Worm (Caenorhabditis elegans) whole organism, L2 larva: Measurements from ENCODE around the gene F11D5.6.
A peak's percentile ranks its signal among the peaks of the same experiment; 100 is the strongest.

Experiments
- C34F6.9 ChIP-seq: fragments of 150-350 bp; optimal IDR thresholded peaks from 2 replicates; lab custom pipeline; 2014; ENCODE audit warnings: missing biosample characterization, missing genetic modification characterization
- F13H6.1 ChIP-seq: sonication (generic microtip); optimal IDR thresholded peaks from 2 replicates; lab custom pipeline; 2016; ENCODE audit warnings: missing genetic modification characterization, missing compliant biosample characterization
- R02D3.7 ChIP-seq: fragments of 150-350 bp; optimal IDR thresholded peaks from 2 replicates; lab custom pipeline; 2014; ENCODE audit warnings: missing biosample characterization, missing genetic modification characterization
- ZK546.5 ChIP-seq: sonication (generic microtip); optimal IDR thresholded peaks from 2 replicates; lab custom pipeline; 2017; ENCODE audit warnings: missing biosample characterization, missing genetic modification characterization
- alr-1 ChIP-seq: fragments of 150-350 bp; optimal IDR thresholded peaks from 2 replicates; lab custom pipeline; 2014; ENCODE audit warnings: missing biosample characterization, missing genetic modification characterization
- ama-1 ChIP-seq: fragments of 150-350 bp; optimal IDR thresholded peaks from 2 replicates; lab custom pipeline; 2018; ENCODE audit warnings: inconsistent platforms
- blmp-1 ChIP-seq: sonication (generic microtip); optimal IDR thresholded peaks from 2 replicates; lab custom pipeline; 2017; ENCODE audit warnings: missing genetic modification characterization, mild to moderate bottlenecking, missing compliant biosample characterization, antibody characterized with exemption, moderate library complexity; ENCODE audit not compliant: insufficient read depth
- ceh-16 ChIP-seq: fragments of 150-350 bp; optimal IDR thresholded peaks from 2 replicates; lab custom pipeline; 2014; ENCODE audit warnings: missing biosample characterization, missing genetic modification characterization
- ceh-82 ChIP-seq: fragments of 150-350 bp; optimal IDR thresholded peaks from 2 replicates; lab custom pipeline; 2014; ENCODE audit warnings: missing biosample characterization, missing genetic modification characterization
- crh-2 ChIP-seq: sonication (generic microtip); optimal IDR thresholded peaks from 2 replicates; lab custom pipeline; 2017; ENCODE audit warnings: missing biosample characterization, missing genetic modification characterization
- dmd-4 ChIP-seq: sonication (generic microtip); optimal IDR thresholded peaks from 2 replicates; lab custom pipeline; 2017; ENCODE audit warnings: missing biosample characterization, missing genetic modification characterization
- egl-27 ChIP-seq: sonication (generic microtip); optimal IDR thresholded peaks from 3 replicates; lab custom pipeline; 2017; ENCODE audit warnings: missing biosample characterization, missing genetic modification reagents, missing genetic modification characterization
- elt-1 ChIP-seq: fragments of 150-350 bp; optimal IDR thresholded peaks from 2 replicates; lab custom pipeline; 2014; ENCODE audit warnings: missing biosample characterization, missing genetic modification characterization
- elt-3 ChIP-seq: sonication (generic microtip); optimal IDR thresholded peaks from 2 replicates; lab custom pipeline; 2017; ENCODE audit warnings: missing biosample characterization, missing genetic modification characterization
- fos-1 ChIP-seq: fragments of 150-350 bp; optimal IDR thresholded peaks from 2 replicates; lab custom pipeline; 2014; ENCODE audit warnings: missing biosample characterization, missing genetic modification characterization
- gmeb-1 ChIP-seq: fragments of 150-350 bp; optimal IDR thresholded peaks from 2 replicates; lab custom pipeline; 2014; ENCODE audit warnings: missing biosample characterization, missing genetic modification characterization
- lin-11 ChIP-seq: fragments of 150-350 bp; sonication (generic microtip); optimal IDR thresholded peaks from 2 replicates; lab custom pipeline; 2014; ENCODE audit warnings: missing biosample characterization, missing genetic modification characterization, inconsistent platforms, mixed read lengths
- lin-13 ChIP-seq: fragments of 150-350 bp; optimal IDR thresholded peaks from 2 replicates; lab custom pipeline; 2014; ENCODE audit warnings: missing biosample characterization, missing genetic modification reagents, missing genetic modification characterization
- lsy-2 ChIP-seq, 2 experiments: fragments of 150-350 bp in 1 of 2; sonication (generic microtip) in 1 of 2; optimal IDR thresholded peaks; 2 replicates each; lab custom pipeline; 2014 to 2017; ENCODE audit warnings: missing biosample characterization in 2 of 2, missing genetic modification characterization in 2 of 2
- mab-5 ChIP-seq: fragments of 150-350 bp; optimal IDR thresholded peaks from 2 replicates; lab custom pipeline; 2014; ENCODE audit warnings: missing biosample characterization, missing genetic modification characterization
- mbf-1 ChIP-seq: sonication (generic microtip); optimal IDR thresholded peaks from 2 replicates; lab custom pipeline; 2017; ENCODE audit warnings: missing biosample characterization, missing genetic modification characterization
- mdl-1 ChIP-seq, 2 experiments: fragments of 150-350 bp in 1 of 2; sonication (generic microtip) in 1 of 2; optimal IDR thresholded peaks; 2 replicates each; lab custom pipeline; 2017; ENCODE audit warnings: missing biosample characterization in 2 of 2, missing genetic modification characterization in 2 of 2
- nhr-10 ChIP-seq: sonication (generic microtip); optimal IDR thresholded peaks from 2 replicates; lab custom pipeline; 2017; ENCODE audit warnings: missing biosample characterization, missing genetic modification characterization
- nhr-11 ChIP-seq: fragments of 150-350 bp; optimal IDR thresholded peaks from 2 replicates; lab custom pipeline; 2014; ENCODE audit warnings: missing biosample characterization, missing genetic modification characterization
- nhr-12 ChIP-seq: fragments of 150-350 bp; optimal IDR thresholded peaks from 2 replicates; lab custom pipeline; 2014; ENCODE audit warnings: missing biosample characterization, missing genetic modification characterization
- nhr-23 ChIP-seq: fragments of 150-350 bp; optimal IDR thresholded peaks from 2 replicates; lab custom pipeline; 2014; ENCODE audit warnings: missing biosample characterization, missing genetic modification reagents, missing genetic modification characterization
- nhr-25 ChIP-seq: fragments of 150-350 bp; sonication (generic microtip); optimal IDR thresholded peaks from 3 replicates; lab custom pipeline; 2014; ENCODE audit warnings: missing biosample characterization, missing genetic modification characterization
- nhr-6 ChIP-seq: fragments of 150-350 bp; optimal IDR thresholded peaks from 2 replicates; lab custom pipeline; 2014; ENCODE audit warnings: missing biosample characterization, missing genetic modification characterization
- nhr-77 ChIP-seq: fragments of 150-350 bp; optimal IDR thresholded peaks from 2 replicates; lab custom pipeline; 2014; ENCODE audit warnings: missing biosample characterization, missing genetic modification characterization
- peb-1 ChIP-seq: fragments of 150-350 bp; optimal IDR thresholded peaks from 2 replicates; lab custom pipeline; 2014; ENCODE audit warnings: missing biosample characterization, missing genetic modification characterization
- sma-3 ChIP-seq: sonication (generic microtip); optimal IDR thresholded peaks from 2 replicates; lab custom pipeline; 2016; ENCODE audit warnings: missing genetic modification reagents, missing genetic modification characterization, missing compliant biosample characterization
- sma-9 ChIP-seq, 2 experiments: fragments of 150-350 bp in 1 of 2; sonication (generic microtip) in 1 of 2; optimal IDR thresholded peaks; 2 replicates each; lab custom pipeline; 2014 to 2016; ENCODE audit warnings: missing genetic modification characterization in 2 of 2, mild to moderate bottlenecking in 1 of 2, missing biosample characterization in 1 of 2, missing compliant biosample characterization in 1 of 2, missing genetic modification reagents in 1 of 2, moderate library complexity in 1 of 2
- snpc-4 ChIP-seq: fragments of 150-350 bp; optimal IDR thresholded peaks from 2 replicates; lab custom pipeline; 2014; ENCODE audit warnings: missing biosample characterization, missing genetic modification characterization
- unc-39 ChIP-seq: fragments of 150-350 bp; optimal IDR thresholded peaks from 2 replicates; lab custom pipeline; 2014; ENCODE audit warnings: missing biosample characterization, missing genetic modification characterization
- unc-55 ChIP-seq: fragments of 150-350 bp; sonication (generic microtip); optimal IDR thresholded peaks from 3 replicates; lab custom pipeline; 2014; ENCODE audit warnings: missing biosample characterization, missing genetic modification reagents, missing genetic modification characterization
- zag-1 ChIP-seq: fragments of 150-350 bp; optimal IDR thresholded peaks from 2 replicates; lab custom pipeline; 2014; ENCODE audit warnings: missing biosample characterization, missing genetic modification characterization
- ztf-1 ChIP-seq: fragments of 200-800 bp; sonication (Bioruptor generic); conservative IDR thresholded peaks from 2 replicates; pipeline ENCODE4 v1.3.6; 2022; ENCODE audit warnings: missing genetic modification characterization, missing compliant biosample characterization
- ztf-11 ChIP-seq: sonication (generic microtip); optimal IDR thresholded peaks from 2 replicates; lab custom pipeline; 2017; ENCODE audit warnings: missing biosample characterization, missing genetic modification characterization
- ztf-4 ChIP-seq: fragments of 150-350 bp; optimal IDR thresholded peaks from 2 replicates; lab custom pipeline; 2014; ENCODE audit warnings: missing biosample characterization, missing genetic modification characterization

F11D5.6 gene

DNA sequence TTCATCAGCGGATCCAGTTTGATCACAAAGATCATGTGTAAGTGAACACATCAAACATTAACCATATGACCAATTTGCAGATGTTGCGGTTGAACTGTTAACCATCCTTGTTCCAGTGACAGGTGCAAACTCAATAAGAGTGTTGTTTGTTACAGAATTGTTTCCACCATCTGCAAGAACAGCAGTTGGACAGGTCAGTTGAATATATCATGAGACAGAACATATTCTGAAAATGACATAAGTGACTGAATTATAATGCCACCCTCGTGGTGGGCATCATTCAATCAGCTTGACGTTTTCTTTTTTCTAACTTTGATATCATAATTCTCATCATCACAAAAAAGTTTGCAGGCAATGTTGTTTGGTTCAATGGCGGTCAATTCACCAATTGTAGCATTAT lies 25.5 kb downstream of the F11D5.6 start:
- TF ChIP-seq ztf-1 (GFP tag; lab: Robert Waterston, UW) (no peak), F13H6.1 (tag; lab: Kevin White, UChicago) (no peak), crh-2 (tag; lab: Kevin White, UChicago) (no peak), sma-3 (GFP tag; lab: Kevin White, UChicago) (no peak), ama-1 (no peak), dmd-4 (no peak), R02D3.7 (tag; lab: Kevin White, UChicago) (no peak), C34F6.9 (tag; lab: Kevin White, UChicago) (no peak), lsy-2 (tag; optimal IDR thresholded peaks at IDR 0.05; lab: Kevin White, UChicago) (no peak), lin-11 (tag; lab: Kevin White, UChicago) (no peak), peb-1 (tag; lab: Kevin White, UChicago) (no peak), ceh-16 (no peak), ZK546.5 (no peak), snpc-4 (tag; lab: Kevin White, UChicago) (no peak), mab-5 (tag; lab: Kevin White, UChicago) (no peak), nhr-23 (no peak), nhr-77 (tag; lab: Kevin White, UChicago) (no peak)
- TF ChIP-seq, all 48 proteins: peak for 0

DNA sequence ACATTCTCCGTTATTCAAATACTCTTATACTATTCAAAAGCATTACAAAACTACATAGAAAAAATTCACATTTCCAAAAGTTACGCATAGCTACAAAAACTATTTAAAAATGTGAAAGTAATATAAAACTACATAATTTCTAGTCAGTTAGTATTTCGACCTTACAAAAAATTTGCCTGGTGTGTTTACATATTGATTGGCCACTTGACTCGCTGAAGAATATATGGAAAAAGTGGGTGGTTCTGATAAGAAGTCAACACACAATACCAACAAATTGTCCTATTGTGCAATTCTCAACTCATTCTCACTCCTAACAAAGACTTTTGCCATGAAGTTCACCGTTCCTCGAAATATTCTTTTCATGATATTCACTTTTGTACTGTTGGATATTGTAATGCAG lies 27.5 kb downstream of the F11D5.6 start, which contains the start of gene K09C4.1:
Gene K09C4.1 (plus strand): TSS at position 301 of the 400 bp plus-strand sequence.
- TF ChIP-seq ztf-11 (tag; lab: Kevin White, UChicago) (no peak), ama-1 (no peak), gmeb-1 (tag; lab: Kevin White, UChicago) (no peak), zag-1 (tag; lab: Kevin White, UChicago) (no peak), crh-2 (tag; lab: Kevin White, UChicago) (no peak), unc-39 (tag; lab: Kevin White, UChicago) (no peak), nhr-25 (tag; lab: Kevin White, UChicago) (no peak), blmp-1 (tag; lab: Kevin White, UChicago) (no peak), lin-11 (tag; lab: Kevin White, UChicago) (no peak), alr-1 (tag; lab: Kevin White, UChicago) (no peak), nhr-23 (no peak), unc-55 (GFP tag; lab: Kevin White, UChicago) (no peak), lsy-2 (tag; optimal IDR thresholded peaks at IDR 0.05; lab: Kevin White, UChicago) (no peak), ZK546.5 (no peak), ztf-4 (no peak)

DNA sequence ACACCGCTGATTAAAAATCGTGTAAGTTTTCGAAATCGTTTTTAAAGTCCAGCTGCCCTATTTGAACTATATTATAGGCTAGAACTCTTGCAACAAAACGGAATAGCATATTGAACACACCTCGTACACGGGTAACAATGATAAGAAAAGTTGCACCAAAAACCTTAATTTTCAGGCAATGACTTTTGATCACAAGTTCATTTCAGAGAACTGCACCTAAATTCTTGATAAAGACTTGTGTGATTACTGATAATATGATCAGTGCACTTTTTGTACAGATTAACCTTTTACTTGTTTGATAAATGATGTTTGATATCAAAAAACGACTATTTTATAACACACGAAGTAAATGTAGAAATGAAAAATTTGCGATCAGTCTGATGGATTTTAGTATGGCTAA lies 28.3 kb downstream of the F11D5.6 start:
- TF ChIP-seq sma-9 (GFP tag; optimal IDR thresholded peaks at IDR 0.05; lab: Kevin White, UChicago) = peak; percentile 90
- TF ChIP-seq sma-9 (tag; optimal IDR thresholded peaks at IDR 0.05; lab: Kevin White, UChicago) = no peak
- TF ChIP-seq gmeb-1 (tag; lab: Kevin White, UChicago) = peak; percentile 26
- no peak for TF ChIP-seq nhr-6 (tag; lab: Kevin White, UChicago)
- peak; percentile 88 for TF ChIP-seq fos-1
- TF ChIP-seq, all 48 proteins: peak for 3

DNA sequence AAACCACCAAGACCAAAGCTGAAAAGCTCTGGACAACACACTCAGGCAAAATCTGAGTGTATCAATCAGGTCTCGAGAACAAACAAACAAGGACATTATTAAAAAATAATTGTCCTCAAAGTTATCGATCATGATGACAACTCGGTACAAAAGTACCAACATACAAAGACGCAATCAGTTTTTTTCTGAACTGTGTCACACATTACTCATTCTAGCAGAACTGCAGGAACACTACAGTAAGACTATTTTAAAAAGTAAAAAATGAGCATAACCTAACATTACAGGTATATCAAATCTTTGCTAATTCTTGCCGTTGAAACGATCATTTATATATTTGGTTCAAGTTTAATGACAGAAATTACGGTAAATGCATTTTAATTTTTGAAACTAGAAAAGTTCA lies 29.9 kb downstream of the F11D5.6 start, which contains the start of gene K09C4.2:
Gene K09C4.2 (plus strand): TSS at position 301 of the 400 bp plus-strand sequence.
- no peak for TF ChIP-seq lin-13 (GFP tag; lab: Kevin White, UChicago)
- no peak for TF ChIP-seq F13H6.1 (tag; lab: Kevin White, UChicago)
- no peak for TF ChIP-seq unc-55 (GFP tag; lab: Kevin White, UChicago)
- no peak for TF ChIP-seq nhr-6 (tag; lab: Kevin White, UChicago)
- no peak for TF ChIP-seq ztf-4
- TF ChIP-seq R02D3.7 (tag; lab: Kevin White, UChicago) = no peak
- no peak for TF ChIP-seq nhr-11 (tag; lab: Kevin White, UChicago)

DNA sequence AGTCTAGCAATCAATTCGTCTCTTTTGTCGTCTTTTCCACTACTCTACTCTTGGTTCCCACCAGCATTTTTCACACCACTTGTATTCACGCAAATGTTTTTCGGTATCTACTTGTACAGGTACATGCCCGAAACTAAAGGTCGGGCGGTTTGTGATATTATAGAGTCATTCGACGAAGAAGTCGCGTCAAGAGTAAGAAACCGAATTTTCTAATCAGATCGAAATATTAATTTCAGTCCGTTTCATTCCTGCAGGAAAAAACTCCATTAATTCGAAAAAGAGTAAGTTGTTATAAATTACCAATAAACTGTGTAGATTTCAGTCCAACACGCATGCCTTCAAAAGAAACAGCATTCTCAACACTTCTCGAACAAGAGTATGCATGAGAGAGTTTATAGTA lies 34.1 kb downstream of the F11D5.6 start:
- no peak for TF ChIP-seq elt-3 (tag; lab: Kevin White, UChicago)
- TF ChIP-seq nhr-12 (tag; lab: Kevin White, UChicago) = no peak
- no peak for TF ChIP-seq R02D3.7 (tag; lab: Kevin White, UChicago)
- TF ChIP-seq sma-3 (GFP tag; lab: Kevin White, UChicago) = no peak
- TF ChIP-seq lin-11 (tag; lab: Kevin White, UChicago) = no peak
- TF ChIP-seq lin-13 (GFP tag; lab: Kevin White, UChicago) = no peak
- no peak for TF ChIP-seq ceh-82 (tag; lab: Kevin White, UChicago)
- TF ChIP-seq unc-39 (tag; lab: Kevin White, UChicago) = no peak
- TF ChIP-seq lsy-2 (tag; optimal IDR thresholded peaks at IDR 0.05; lab: Kevin White, UChicago) = no peak
- no peak for TF ChIP-seq mbf-1 (tag; lab: Kevin White, UChicago)
- TF ChIP-seq nhr-10 = no peak
- no peak for TF ChIP-seq sma-9 (GFP tag; optimal IDR thresholded peaks at IDR 0.05; lab: Kevin White, UChicago)
- TF ChIP-seq sma-9 (tag; optimal IDR thresholded peaks at IDR 0.05; lab: Kevin White, UChicago) = no peak
- no peak for TF ChIP-seq ztf-4
- no peak for TF ChIP-seq crh-2 (tag; lab: Kevin White, UChicago)
- TF ChIP-seq nhr-23 = no peak
- no peak for TF ChIP-seq elt-1 (tag; lab: Kevin White, UChicago)
- no peak for TF ChIP-seq egl-27 (tag; lab: Kevin White, UChicago)
- TF ChIP-seq mdl-1 (tag; optimal IDR thresholded peaks at IDR 0.05; lab: Kevin White, UChicago) = no peak
